4 worm cellular contexts compared by ENCODE assay signal in genomic region chrIII:10525927-10526326, ce11.
TF ChIP-seq lines count a peak whose summit lies in the region.

No protein-coding gene starts in this region.

TF ChIP-seq in whole organism, L1 larva, 84 proteins besides CTCF, POLR2A, EP300 and RAD21 (continued from another document):
- TF ChIP-seq efl-1 (optimal IDR thresholded peaks at IDR 0.05; lab: Kevin White, UChicago) (peak in 1 of 2 experiments; percentile 23), efl-1 (GFP tag; optimal IDR thresholded peaks at IDR 0.05 in 1 of 2; lab: Kevin White, UChicago) (no peak), lsy-2 (tag; optimal IDR thresholded peaks at IDR 0.05; lab: Kevin White, UChicago) (peak; percentile 27 to 48), hpl-2 (GFP tag; optimal IDR thresholded peaks at IDR 0.05; lab: Kevin White, UChicago) (no peak), lin-39 (tag; optimal IDR thresholded peaks at IDR 0.05; lab: Kevin White, UChicago) (peak; percentile 11), vab-15 (tag; optimal IDR thresholded peaks at IDR 0.05; lab: Kevin White, UChicago) (peak; percentile 98), unc-130 (tag; optimal IDR thresholded peaks at IDR 0.05; lab: Kevin White, UChicago) (peak; percentile 51), nhr-47 (tag; optimal IDR thresholded peaks at IDR 0.05; lab: Kevin White, UChicago) (no peak), mdl-1 (tag; optimal IDR thresholded peaks at IDR 0.05; lab: Kevin White, UChicago) (peak in 1 of 2 experiments; percentile 7)

TF ChIP-seq in whole organism, L2 larva, 48 proteins besides CTCF, POLR2A, EP300 and RAD21 (continued from another document):
- TF ChIP-seq nhr-6 (tag; optimal IDR thresholded peaks at IDR 0.05; lab: Kevin White, UChicago): no peak
- no peak for TF ChIP-seq nhr-12 (tag; optimal IDR thresholded peaks at IDR 0.05; lab: Kevin White, UChicago)
- peak in 1 of 2 experiments; percentile 45 for TF ChIP-seq lsy-2 (tag; optimal IDR thresholded peaks at IDR 0.05; lab: Kevin White, UChicago)
- TF ChIP-seq nhr-10 (tag; optimal IDR thresholded peaks at IDR 0.05; lab: Kevin White, UChicago): no peak
- peak; percentile 30 for TF ChIP-seq ztf-4 (tag; optimal IDR thresholded peaks at IDR 0.05; lab: Kevin White, UChicago)
- TF ChIP-seq R02D3.7 (tag; optimal IDR thresholded peaks at IDR 0.05; lab: Kevin White, UChicago): no peak
- no peak for TF ChIP-seq sma-3 (GFP tag; optimal IDR thresholded peaks at IDR 0.05; lab: Kevin White, UChicago)
- TF ChIP-seq Y55F3AM.14 (GFP tag; optimal IDR thresholded peaks at IDR 0.05; lab: Kevin White, UChicago): no peak
- no peak for TF ChIP-seq skn-1 (tag; optimal IDR thresholded peaks at IDR 0.05; lab: Kevin White, UChicago)
- no peak for TF ChIP-seq aly-2 (tag; optimal IDR thresholded peaks at IDR 0.05; lab: Kevin White, UChicago)
- TF ChIP-seq egl-27 (tag; optimal IDR thresholded peaks at IDR 0.05; lab: Kevin White, UChicago): no peak
- peak; percentile 72 for TF ChIP-seq nhr-129 (tag; optimal IDR thresholded peaks at IDR 0.05; lab: Kevin White, UChicago)
- TF ChIP-seq unc-62 (GFP tag; optimal IDR thresholded peaks at IDR 0.05; lab: Kevin White, UChicago): no peak
- no peak for TF ChIP-seq lin-13 (GFP tag; optimal IDR thresholded peaks at IDR 0.05; lab: Kevin White, UChicago)
- no peak for TF ChIP-seq mdl-1 (tag; optimal IDR thresholded peaks at IDR 0.05; lab: Kevin White, UChicago)

TF ChIP-seq in whole organism, L3 larva, 47 proteins besides CTCF, POLR2A, EP300 and RAD21 (continued from another document):
- TF ChIP-seq zag-1 (tag; optimal IDR thresholded peaks at IDR 0.05; lab: Kevin White, UChicago): no peak
TF ChIP-seq in whole organism, L3 larva: peak in this region for 4.

TF ChIP-seq in whole organism, L4 larva, 104 proteins besides CTCF, POLR2A, EP300 and RAD21 (continued from another document):
- TF ChIP-seq unc-62 (GFP tag; optimal IDR thresholded peaks at IDR 0.05 in 1 of 2; lab: Kevin White, UChicago): peak in 1 of 2 experiments; percentile 48
- no peak for TF ChIP-seq unc-62 (tag; optimal IDR thresholded peaks at IDR 0.05; lab: Kevin White, UChicago)
- TF ChIP-seq aha-1 (tag; lab: Kevin White, UChicago): peak; percentile 82
- no peak for TF ChIP-seq lsy-2 (tag; optimal IDR thresholded peaks at IDR 0.05; lab: Kevin White, UChicago)
TF ChIP-seq in whole organism, L4 larva: peak in this region for 6.
